Worm (Caenorhabditis elegans): ENCODE measurements around the gene F55H2.8.

- TF ChIP-seq aly-2 (tag; optimal IDR thresholded peaks at IDR 0.05) (no peak), unc-62 (GFP tag; optimal IDR thresholded peaks at IDR 0.05) (no peak), skn-1 (tag; optimal IDR thresholded peaks at IDR 0.05) (no peak), lsy-12 (tag; optimal IDR thresholded peaks at IDR 0.05) (no peak), nhr-25 (tag; optimal IDR thresholded peaks at IDR 0.05) (no peak), nhr-12 (tag; optimal IDR thresholded peaks at IDR 0.05) (no peak), ama-1 (optimal IDR thresholded peaks at IDR 0.05) (no peak)
Observed at ce11 chrIII:9513569-9513968, at the start of gene F55H2.8.

Measured in whole organism, L3 larva.